Fruit fly (Drosophila melanogaster): ENCODE results near the gene CG6321.
A peak's percentile ranks its signal among the peaks of the same experiment; 100 is the strongest.

Gene CG6321

dm6 chr3L:11085810-11086209 is 24.8 kb upstream of the CG6321 start:
- TF ChIP-seq pan (optimal IDR thresholded peaks at IDR 0.05) (no peak), jim (GFP tag; optimal IDR thresholded peaks at IDR 0.05) (no peak), Hr78 (GFP tag; optimal IDR thresholded peaks at IDR 0.05) (no peak), OdsH (GFP tag; optimal IDR thresholded peaks at IDR 0.05) (no peak), ey (GFP tag; optimal IDR thresholded peaks at IDR 0.05) (no peak), HLH106 (tag; optimal IDR thresholded peaks at IDR 0.05) (no peak), N (GFP tag; optimal IDR thresholded peaks at IDR 0.05) (no peak), h (GFP tag; optimal IDR thresholded peaks at IDR 0.05) (no peak), GATAd (GFP tag; optimal IDR thresholded peaks at IDR 0.05) (no peak), brk (GFP tag; optimal IDR thresholded peaks at IDR 0.05) (no peak), Hr83 (GFP tag; optimal IDR thresholded peaks at IDR 0.05; ENCODE audit: poor library complexity, severe bottlenecking) (no peak), usp (GFP tag; optimal IDR thresholded peaks at IDR 0.05) (no peak), rgr (GFP tag; optimal IDR thresholded peaks at IDR 0.05) (no peak), Abd-B (GFP tag; optimal IDR thresholded peaks at IDR 0.05) (no peak), fru (GFP tag; optimal IDR thresholded peaks at IDR 0.05) (no peak), dmrt93B (GFP tag; optimal IDR thresholded peaks at IDR 0.05) (no peak), foxo (GFP tag; optimal IDR thresholded peaks at IDR 0.05) (no peak)

DNA sequence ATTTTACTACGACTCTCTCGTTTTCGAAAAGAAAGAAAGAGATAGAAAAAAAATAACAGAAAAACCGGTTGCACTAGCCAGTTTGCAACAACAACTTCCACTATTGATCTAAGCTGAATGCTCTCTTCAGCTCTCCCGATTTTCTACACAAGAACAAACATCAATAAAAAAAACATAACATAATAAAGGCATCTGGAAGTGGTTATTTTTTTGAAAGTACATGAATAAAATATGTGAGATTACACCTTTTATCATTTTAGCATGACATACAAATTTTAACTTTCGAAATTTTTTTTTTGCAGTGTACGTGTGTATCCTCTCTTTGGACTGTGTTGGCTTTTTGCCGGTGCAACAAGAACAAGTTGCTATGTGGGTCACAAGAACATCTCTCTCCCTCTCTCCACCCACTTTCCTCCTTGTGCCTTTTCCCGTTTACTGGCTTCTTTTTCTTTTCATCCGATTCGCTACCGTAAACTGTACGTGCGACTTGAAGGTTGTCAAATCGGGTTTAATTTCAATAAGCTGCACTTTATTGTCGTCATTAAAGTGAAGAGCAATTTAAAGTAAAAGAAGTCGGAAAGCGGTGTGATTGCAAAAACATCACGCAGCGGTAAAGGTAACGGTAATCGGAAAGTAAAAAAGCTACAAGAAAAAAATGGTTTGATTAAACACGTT is 23.7 kb upstream of the CG6321 start:
- TF ChIP-seq Vsx2 (GFP tag; optimal IDR thresholded peaks at IDR 0.05; ENCODE audit: partially characterized antibody) (no peak), br (GFP tag; optimal IDR thresholded peaks at IDR 0.05) (peak; percentile 74), brk (GFP tag; optimal IDR thresholded peaks at IDR 0.05) (no peak), N (GFP tag; optimal IDR thresholded peaks at IDR 0.05) (no peak), Rel (GFP tag; optimal IDR thresholded peaks at IDR 0.05) (no peak), Rel (tag; optimal IDR thresholded peaks at IDR 0.05) (no peak), Sp1 (GFP tag; optimal IDR thresholded peaks at IDR 0.05) (no peak), Hr83 (GFP tag; optimal IDR thresholded peaks at IDR 0.05; ENCODE audit: poor library complexity, severe bottlenecking) (no peak), Myc (optimal IDR thresholded peaks at IDR 0.05) (no peak), h (GFP tag; optimal IDR thresholded peaks at IDR 0.05) (no peak), rgr (GFP tag; optimal IDR thresholded peaks at IDR 0.05) (peak; percentile 88), dmrt93B (GFP tag; optimal IDR thresholded peaks at IDR 0.05) (no peak), OdsH (GFP tag; optimal IDR thresholded peaks at IDR 0.05) (peak; percentile 87), CrebA (GFP tag; optimal IDR thresholded peaks at IDR 0.05; ENCODE audit: borderline replicate concordance) (no peak), woc (GFP tag; optimal IDR thresholded peaks at IDR 0.05) (peak; percentile 49), lola (GFP tag; optimal IDR thresholded peaks at IDR 0.05) (no peak), jim (GFP tag; optimal IDR thresholded peaks at IDR 0.05) (no peak), Mio (GFP tag; optimal IDR thresholded peaks at IDR 0.05) (no peak), sv (GFP tag; optimal IDR thresholded peaks at IDR 0.05) (peak; percentile 95), psq (GFP tag; optimal IDR thresholded peaks at IDR 0.05) (peak; percentile 70), pan (optimal IDR thresholded peaks at IDR 0.05) (no peak), foxo (GFP tag; optimal IDR thresholded peaks at IDR 0.05) (no peak), sage (GFP tag; optimal IDR thresholded peaks at IDR 0.05) (peak; percentile 51), GATAd (GFP tag; optimal IDR thresholded peaks at IDR 0.05) (no peak), ey (GFP tag; optimal IDR thresholded peaks at IDR 0.05) (peak; percentile 89), Jra (GFP tag; optimal IDR thresholded peaks at IDR 0.05) (no peak), CG9705 (GFP tag; optimal IDR thresholded peaks at IDR 0.05) (no peak), CG32264 (GFP tag; optimal IDR thresholded peaks at IDR 0.05) (peak; percentile 56)

- TF ChIP-seq rgr (GFP tag; optimal IDR thresholded peaks at IDR 0.05) (peak; percentile 87), ey (GFP tag; optimal IDR thresholded peaks at IDR 0.05) (no peak), CG9705 (GFP tag; optimal IDR thresholded peaks at IDR 0.05) (no peak), psq (GFP tag; optimal IDR thresholded peaks at IDR 0.05) (peak; percentile 60)
These were observed 22.6 kb upstream of the CG6321 start for dm6 chr3L:11083605-11084004.

- TF ChIP-seq Myc (optimal IDR thresholded peaks at IDR 0.05) (peak; percentile 55), GATAd (GFP tag; optimal IDR thresholded peaks at IDR 0.05) (no peak), dsf (GFP tag; optimal IDR thresholded peaks at IDR 0.05; ENCODE audit: borderline replicate concordance) (peak; percentile 51), psq (GFP tag; optimal IDR thresholded peaks at IDR 0.05) (peak; percentile 54), lola (GFP tag; optimal IDR thresholded peaks at IDR 0.05) (no peak), sv (GFP tag; optimal IDR thresholded peaks at IDR 0.05) (peak; percentile 24)
These were observed 13.2 kb upstream of the CG6321 start, which contains the start of the genes Pfdn2 and Noc1 for dm6 chr3L:11074043-11074853. Pfdn2 (minus strand) TSS chr3L:11074388. Noc1 (plus strand) TSS chr3L:11074769.
